Fruit fly (Drosophila melanogaster) whole organism, embryonic: ENCODE measurements around the gene Ppt2.

Experiments
- Abd-B ChIP-seq: fragments of 200-800 bp; sonication (Bioruptor generic); optimal IDR thresholded peaks from 2 replicates; lab custom pipeline; 2018; ENCODE audit warnings: missing biosample characterization, mild to moderate bottlenecking, missing genetic modification characterization, moderate library complexity
- B-H1 ChIP-seq: fragments of 200-800 bp; sonication (Bioruptor generic); IDR thresholded peaks from 3 replicates; pipeline ENCODE4 v1.3.6; 2022; ENCODE audit warnings: missing biosample characterization, missing genetic modification characterization
- BEAF-32 ChIP-seq: fragments of 200-800 bp; sonication (Bioruptor generic); optimal IDR thresholded peaks from 3 replicates; lab custom pipeline; 2017; ENCODE audit warnings: missing biosample characterization, missing genetic modification characterization, mild to moderate bottlenecking, moderate library complexity, missing genetic modification reagents
- CG10147 ChIP-seq: fragments of 200-800 bp; sonication (Bioruptor generic); optimal IDR thresholded peaks from 2 replicates; lab custom pipeline; 2019; ENCODE audit warnings: missing biosample characterization, mild to moderate bottlenecking, missing genetic modification characterization, moderate library complexity
- CG10267 ChIP-seq: fragments of 200-800 bp; sonication (Bioruptor generic); optimal IDR thresholded peaks from 2 replicates; lab custom pipeline; 2018; ENCODE audit warnings: missing biosample characterization, mild to moderate bottlenecking, missing genetic modification characterization, moderate library complexity
- CG12219 ChIP-seq: fragments of 200-800 bp; sonication (Bioruptor generic); optimal IDR thresholded peaks from 3 replicates; lab custom pipeline; 2018; ENCODE audit warnings: missing biosample characterization, mild to moderate bottlenecking, missing genetic modification characterization
- CG12942 ChIP-seq: fragments of 200-800 bp; sonication (Bioruptor generic); optimal IDR thresholded peaks from 3 replicates; lab custom pipeline; 2016; ENCODE audit warnings: missing biosample characterization, missing genetic modification characterization
- CG14860 ChIP-seq: fragments of 200-800 bp; sonication (Bioruptor generic); IDR thresholded peaks from 3 replicates; pipeline ENCODE4 v1.3.6; 2022; ENCODE audit warnings: missing biosample characterization, missing genetic modification characterization; ENCODE audit not compliant: partially characterized antibody
- CG1602 ChIP-seq: fragments of 200-800 bp; sonication (Bioruptor generic); optimal IDR thresholded peaks from 3 replicates; lab custom pipeline; 2016; ENCODE audit warnings: missing biosample characterization, missing genetic modification characterization
- CG1603 ChIP-seq: fragments of 200-800 bp; sonication (Bioruptor generic); optimal IDR thresholded peaks from 2 replicates; lab custom pipeline; 2019; ENCODE audit warnings: missing biosample characterization, mild to moderate bottlenecking, missing genetic modification characterization, moderate library complexity
- CG16813 ChIP-seq: fragments of 200-800 bp; sonication (Bioruptor generic); IDR thresholded peaks from 3 replicates; pipeline ENCODE4 v1.3.6; 2022; ENCODE audit warnings: missing biosample characterization, missing genetic modification characterization; ENCODE audit not compliant: partially characterized antibody
- CG17328 ChIP-seq: fragments of 200-800 bp; sonication (Bioruptor generic); IDR thresholded peaks from 2 replicates; pipeline ENCODE4 v1.3.6; 2022; ENCODE audit warnings: missing biosample characterization, missing genetic modification characterization
- CG2116 ChIP-seq: fragments of 200-800 bp; sonication (Bioruptor generic); optimal IDR thresholded peaks from 3 replicates; lab custom pipeline; 2018; ENCODE audit warnings: missing biosample characterization, mild to moderate bottlenecking, missing genetic modification characterization
- CG2129 ChIP-seq: fragments of 200-800 bp; sonication (Bioruptor generic); IDR thresholded peaks from 2 replicates; pipeline ENCODE4 v1.3.6; 2022; ENCODE audit warnings: missing biosample characterization, missing genetic modification characterization; ENCODE audit not compliant: partially characterized antibody
- CG34224 ChIP-seq: fragments of 200-800 bp; sonication (Bioruptor generic); IDR thresholded peaks from 3 replicates; pipeline ENCODE4 v1.3.6; 2022; ENCODE audit warnings: missing biosample characterization, missing genetic modification characterization; ENCODE audit not compliant: partially characterized antibody
- CG34376 ChIP-seq: fragments of 200-800 bp; sonication (Bioruptor generic); optimal IDR thresholded peaks from 2 replicates; lab custom pipeline; 2018; ENCODE audit warnings: missing biosample characterization, mild to moderate bottlenecking, missing genetic modification characterization
- CG5953 ChIP-seq: fragments of 200-800 bp; sonication (Bioruptor generic); IDR thresholded peaks from 2 replicates; pipeline ENCODE4 v1.3.6; 2022; ENCODE audit warnings: missing biosample characterization, missing genetic modification characterization
- CG6791 ChIP-seq: fragments of 200-800 bp; sonication (Bioruptor generic); IDR thresholded peaks from 3 replicates; pipeline ENCODE4 v1.3.6; 2022; ENCODE audit warnings: missing biosample characterization, missing genetic modification characterization; ENCODE audit not compliant: partially characterized antibody
- CG7963 ChIP-seq: fragments of 200-800 bp; sonication (Bioruptor generic); IDR thresholded peaks from 3 replicates; pipeline ENCODE4 v1.3.6; 2022; ENCODE audit warnings: missing biosample characterization, missing genetic modification characterization; ENCODE audit not compliant: partially characterized antibody
- CG8290 ChIP-seq, 3 experiments: fragments of 200-800 bp; sonication (Bioruptor generic); optimal IDR thresholded peaks; 2 replicates each; lab custom pipeline; 2016 to 2019; ENCODE audit warnings: missing biosample characterization in 3 of 3, missing genetic modification characterization in 3 of 3, mild to moderate bottlenecking in 2 of 3, moderate library complexity in 1 of 3
- CoRest ChIP-seq: fragments of 200-800 bp; sonication (Bioruptor generic); optimal IDR thresholded peaks from 3 replicates; lab custom pipeline; 2018; ENCODE audit warnings: missing biosample characterization, mild to moderate bottlenecking, missing genetic modification characterization, moderate library complexity
- Dll ChIP-seq: fragments of 200-800 bp; sonication (Bioruptor generic); IDR thresholded peaks from 4 replicates; pipeline ENCODE4 v1.3.6; 2022; ENCODE audit warnings: missing biosample characterization, missing genetic modification characterization; ENCODE audit not compliant: partially characterized antibody
- Dref ChIP-seq: fragments of 200-800 bp; sonication (Bioruptor generic); IDR thresholded peaks from 2 replicates; pipeline ENCODE4 v1.3.6; 2022; ENCODE audit warnings: missing biosample characterization, missing genetic modification characterization
- E2f2 ChIP-seq: fragments of 200-800 bp; sonication (Bioruptor generic); IDR thresholded peaks from 2 replicates; pipeline ENCODE4 v1.3.6; 2022; ENCODE audit warnings: missing biosample characterization, missing genetic modification characterization
- HLH4C ChIP-seq: fragments of 200-800 bp; sonication (Bioruptor generic); IDR thresholded peaks from 3 replicates; pipeline ENCODE4 v1.3.6; 2022; ENCODE audit warnings: missing biosample characterization, missing genetic modification characterization; ENCODE audit not compliant: partially characterized antibody
- Kr ChIP-seq: fragments of 200-800 bp; sonication (Bioruptor generic); optimal IDR thresholded peaks from 2 replicates; lab custom pipeline; 2017; ENCODE audit warnings: missing biosample characterization, mild to moderate bottlenecking, missing genetic modification characterization
- MBD-R2 ChIP-seq: fragments of 200-800 bp; sonication (Bioruptor generic); IDR thresholded peaks from 2 replicates; pipeline ENCODE4 v1.3.6; 2022; ENCODE audit warnings: missing biosample characterization, missing genetic modification characterization
- Opbp ChIP-seq: fragments of 200-800 bp; sonication (Bioruptor generic); IDR thresholded peaks from 3 replicates; pipeline ENCODE4 v1.3.6; 2022; ENCODE audit warnings: missing biosample characterization, missing genetic modification characterization; ENCODE audit not compliant: partially characterized antibody
- Scr ChIP-seq: fragments of 200-800 bp; sonication (Bioruptor generic); IDR thresholded peaks from 2 replicates; pipeline ENCODE4 v1.3.6; 2022; ENCODE audit warnings: missing biosample characterization, missing genetic modification characterization; ENCODE audit not compliant: partially characterized antibody
- Ssrp ChIP-seq: fragments of 200-800 bp; sonication (Bioruptor generic); optimal IDR thresholded peaks from 2 replicates; lab custom pipeline; 2018; ENCODE audit warnings: missing biosample characterization, mild to moderate bottlenecking, missing genetic modification characterization, moderate library complexity
- YL-1 ChIP-seq: fragments of 200-800 bp; sonication (Bioruptor generic); optimal IDR thresholded peaks from 3 replicates; lab custom pipeline; 2017; ENCODE audit warnings: missing biosample characterization, mild to moderate bottlenecking, missing genetic modification characterization
- ap ChIP-seq: fragments of 200-800 bp; sonication (Bioruptor generic); IDR thresholded peaks from 2 replicates; pipeline ENCODE4 v1.3.6; 2022; ENCODE audit warnings: missing biosample characterization, missing genetic modification characterization
- bbx ChIP-seq: fragments of 200-800 bp; sonication (Bioruptor generic); IDR thresholded peaks from 2 replicates; pipeline ENCODE4 v1.3.6; 2022; ENCODE audit warnings: missing biosample characterization, missing genetic modification characterization; ENCODE audit not compliant: partially characterized antibody
- crc ChIP-seq: fragments of 200-800 bp; sonication (Bioruptor generic); optimal IDR thresholded peaks from 2 replicates; lab custom pipeline; 2016; ENCODE audit warnings: missing biosample characterization, missing genetic modification characterization
- grau ChIP-seq: fragments of 200-800 bp; optimal IDR thresholded peaks from 3 replicates; lab custom pipeline; 2019; ENCODE audit warnings: missing biosample characterization, mild to moderate bottlenecking, missing genetic modification characterization, moderate library complexity
- hb ChIP-seq: fragments of 200-800 bp; sonication (Bioruptor generic); IDR thresholded peaks from 3 replicates; pipeline ENCODE4 v1.3.6; 2022; ENCODE audit warnings: missing biosample characterization, missing genetic modification characterization; ENCODE audit not compliant: partially characterized antibody
- inv ChIP-seq: fragments of 200-800 bp; sonication (Bioruptor generic); IDR thresholded peaks from 2 replicates; pipeline ENCODE4 v1.3.6; 2022; ENCODE audit warnings: missing biosample characterization, missing genetic modification characterization; ENCODE audit not compliant: partially characterized antibody
- knrl ChIP-seq: fragments of 200-800 bp; sonication (Bioruptor generic); IDR thresholded peaks from 3 replicates; pipeline ENCODE4 v1.3.6; 2022; ENCODE audit warnings: missing biosample characterization, missing genetic modification characterization; ENCODE audit not compliant: partially characterized antibody
- mld ChIP-seq: fragments of 200-800 bp; sonication (Bioruptor generic); IDR thresholded peaks from 3 replicates; pipeline ENCODE4 v1.3.6; 2022; ENCODE audit warnings: missing biosample characterization, missing genetic modification characterization; ENCODE audit not compliant: partially characterized antibody
- sna ChIP-seq: fragments of 200-800 bp; sonication (Bioruptor generic); IDR thresholded peaks from 2 replicates; pipeline ENCODE4 v1.3.6; 2022; ENCODE audit warnings: missing biosample characterization, missing genetic modification characterization; ENCODE audit not compliant: partially characterized antibody
- unc-4 ChIP-seq: fragments of 200-800 bp; sonication (Bioruptor generic); IDR thresholded peaks from 2 replicates; pipeline ENCODE4 v1.3.6; 2022; ENCODE audit warnings: missing biosample characterization, missing genetic modification characterization; ENCODE audit not compliant: partially characterized antibody

The Ppt2 gene

DNA sequence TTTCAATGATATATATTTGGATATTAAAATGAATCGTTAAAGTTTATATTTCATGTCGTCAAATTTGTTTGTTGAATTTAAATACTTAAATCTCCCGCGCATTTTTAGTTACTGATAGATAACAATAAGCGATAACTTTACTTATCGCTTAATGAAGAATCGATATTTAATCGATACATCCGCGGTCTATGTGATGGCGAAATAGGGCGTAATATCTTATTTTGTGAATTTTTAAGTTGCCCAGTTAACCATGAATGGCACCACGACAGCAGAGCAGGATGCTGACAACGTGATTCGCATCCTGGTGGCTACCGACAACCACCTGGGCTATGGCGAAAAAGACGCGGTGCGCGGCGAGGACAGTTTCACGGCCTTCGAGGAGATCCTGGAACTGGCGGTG is 1.8 kb downstream of the Ppt2 start, which contains the start of gene mre11 (continued):
- TF ChIP-seq BEAF-32 (GFP tag; lab: Kevin White, UChicago) (peak; percentile 66), CG34224 (GFP tag; lab: Robert Waterston, UW) (peak; percentile 97), CG12219 (GFP tag; lab: Kevin White, UChicago) (no peak), YL-1 (peak; percentile 60), Abd-B (GFP tag; lab: Kevin White, UChicago) (no peak), sna (GFP tag; lab: Robert Waterston, UW) (peak; percentile 90), bbx (GFP tag; lab: Robert Waterston, UW) (peak; percentile 93), CG14860 (GFP tag; lab: Robert Waterston, UW) (peak; percentile 86; the same call in 2 of the 3 replicates), crc (GFP tag; lab: Kevin White, UChicago) (no peak), CG2129 (GFP tag; lab: Robert Waterston, UW) (peak; percentile 42), CG7963 (GFP tag; lab: Robert Waterston, UW) (peak; percentile 89), HLH4C (GFP tag; lab: Robert Waterston, UW) (peak; percentile 95), CG5953 (GFP tag; lab: Robert Waterston, UW) (no peak), unc-4 (GFP tag; lab: Robert Waterston, UW) (peak; percentile 85), hb (GFP tag; lab: Robert Waterston, UW) (peak; percentile 83; the same call in 1 of the 3 replicates), CG17328 (no peak), CG10147 (GFP tag; lab: Kevin White, UChicago) (no peak), CG16813 (peak; percentile 64), grau (no peak), CoRest (no peak), Scr (peak; percentile 83), CG1603 (peak; percentile 17), E2f2 (GFP tag; lab: Robert Waterston, UW) (peak; percentile 92), CG1602 (GFP tag; lab: Kevin White, UChicago) (no peak), Kr (no peak), CG8290 (GFP tag; optimal IDR thresholded peaks at IDR 0.05; lab: Kevin White, UChicago) (no peak), CG8290 (tag; optimal IDR thresholded peaks at IDR 0.05; lab: Kevin White, UChicago) (no peak), CG10267 (tag; lab: Kevin White, UChicago) (peak; percentile 43), CG12942 (no peak), MBD-R2 (peak; percentile 57), B-H1 (GFP tag; lab: Robert Waterston, UW) (no peak), knrl (GFP tag; lab: Robert Waterston, UW) (peak; percentile 60; the same call in 2 of the 3 replicates), inv (peak; percentile 58), CG2116 (peak; percentile 67), ap (no peak), Ssrp (tag; lab: Kevin White, UChicago) (no peak), Dref (GFP tag; lab: Robert Waterston, UW) (peak; percentile 79), CG6791 (GFP tag; lab: Robert Waterston, UW) (peak; percentile 86), mld (GFP tag; lab: Robert Waterston, UW) (peak; percentile 74; the same call in 2 of the 3 replicates), Opbp (GFP tag; lab: Robert Waterston, UW) (peak; percentile 86), Dll (peak; percentile 94), CG34376 (GFP tag; lab: Kevin White, UChicago) (no peak)
